Worm (Caenorhabditis elegans): Measurements from ENCODE around the gene T26H5.4.

Gene T26H5.4

DNA sequence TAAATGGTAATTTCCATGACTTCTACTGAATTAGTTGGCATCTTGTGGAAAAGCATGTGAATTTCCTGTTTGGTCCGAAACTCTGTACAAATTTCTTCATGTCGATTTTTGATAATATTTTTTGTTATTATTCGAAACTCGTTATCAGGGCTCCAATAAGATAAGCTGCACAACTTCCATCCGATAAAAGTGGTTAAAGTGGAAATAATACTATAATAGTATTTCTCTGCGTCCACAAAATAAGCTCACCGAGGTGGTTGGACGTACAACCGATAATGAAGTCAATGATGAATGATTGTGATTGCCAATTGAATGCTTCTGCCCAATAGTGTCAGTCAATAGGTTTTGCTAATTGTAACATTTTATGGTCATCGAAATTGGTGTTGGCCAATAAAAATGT is at the start of gene T26H5.4:
T26H5.4 (minus strand) TSS at position 294 of the 400 bp plus-strand sequence.
- TF ChIP-seq dao-5 (tag; optimal IDR thresholded peaks at IDR 0.05), result no peak

- TF ChIP-seq W03F9.2 (tag; optimal IDR thresholded peaks at IDR 0.05) (no peak), dao-5 (tag; optimal IDR thresholded peaks at IDR 0.05) (no peak), him-1 (tag; optimal IDR thresholded peaks at IDR 0.05) (no peak)
Measured at ce11 chrV:15497731-15498130, 49.2 kb upstream of the T26H5.4 start.

ce11 chrV:15495169-15495568 is 46.7 kb upstream of the T26H5.4 start, which contains the start of gene srh-219:
srh-219 (plus strand) TSS chrV:15495469.
- TF ChIP-seq dao-5 (tag; optimal IDR thresholded peaks at IDR 0.05) (no peak), him-1 (tag; optimal IDR thresholded peaks at IDR 0.05) (no peak), W03F9.2 (tag; optimal IDR thresholded peaks at IDR 0.05) (no peak)

ce11 chrV:15493680-15494079 is 45.2 kb upstream of the T26H5.4 start, which contains the start of gene srh-218:
srh-218 (plus strand) TSS chrV:15493980.
- TF ChIP-seq him-1 (tag; optimal IDR thresholded peaks at IDR 0.05) (no peak), W03F9.2 (tag; optimal IDR thresholded peaks at IDR 0.05) (no peak), dao-5 (tag; optimal IDR thresholded peaks at IDR 0.05) (no peak)

DNA sequence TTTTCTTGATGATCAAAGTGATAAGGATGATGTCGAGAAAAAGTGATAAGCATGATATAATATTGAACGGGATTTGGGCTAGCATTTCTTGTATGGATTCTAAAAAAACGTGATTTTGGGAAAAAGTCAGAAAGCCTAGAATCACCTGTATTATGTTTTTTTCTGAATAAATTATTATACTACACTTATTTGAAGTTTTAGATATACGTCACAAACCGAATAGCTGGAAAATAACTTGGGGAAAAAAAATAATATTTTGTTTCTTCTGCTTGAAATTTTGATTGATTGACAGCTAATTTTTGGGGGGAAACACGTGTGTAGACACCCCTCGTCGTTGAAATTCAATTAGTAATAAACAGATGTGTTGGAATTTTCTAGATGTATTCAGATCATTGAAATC is 44.0 kb upstream of the T26H5.4 start, which contains the start of gene str-264:
str-264 (minus strand) TSS at position 101 of the 400 bp plus-strand sequence.
- TF ChIP-seq dao-5 (tag; optimal IDR thresholded peaks at IDR 0.05), result no peak
- TF ChIP-seq W03F9.2 (tag; optimal IDR thresholded peaks at IDR 0.05), result no peak
- TF ChIP-seq him-1 (tag; optimal IDR thresholded peaks at IDR 0.05), result no peak

DNA sequence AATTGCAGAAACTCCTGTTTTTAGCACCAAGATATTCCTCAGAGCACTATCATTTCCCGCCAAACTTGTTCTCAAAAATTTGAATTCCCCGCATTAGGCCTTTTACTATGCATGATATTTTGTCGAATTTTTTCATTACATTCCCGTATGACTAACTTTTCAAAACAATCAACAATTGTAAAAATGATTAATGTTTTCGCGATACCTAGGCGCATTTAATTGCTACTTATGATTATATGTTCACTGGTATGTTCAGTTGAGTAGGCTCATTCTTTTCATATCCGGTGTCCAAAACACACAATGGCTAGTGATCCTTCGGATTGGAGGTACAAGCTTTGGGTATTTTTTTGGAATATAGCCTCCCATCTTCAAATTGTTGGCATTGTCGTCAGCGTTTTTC is 39.3 kb upstream of the T26H5.4 start, which contains the start of gene srw-21:
srw-21 (plus strand) TSS at position 301 of the 400 bp plus-strand sequence.
- no peak for TF ChIP-seq him-1 (tag; optimal IDR thresholded peaks at IDR 0.05)
- TF ChIP-seq W03F9.2 (tag; optimal IDR thresholded peaks at IDR 0.05), result no peak
- no peak for TF ChIP-seq dao-5 (tag; optimal IDR thresholded peaks at IDR 0.05)

DNA sequence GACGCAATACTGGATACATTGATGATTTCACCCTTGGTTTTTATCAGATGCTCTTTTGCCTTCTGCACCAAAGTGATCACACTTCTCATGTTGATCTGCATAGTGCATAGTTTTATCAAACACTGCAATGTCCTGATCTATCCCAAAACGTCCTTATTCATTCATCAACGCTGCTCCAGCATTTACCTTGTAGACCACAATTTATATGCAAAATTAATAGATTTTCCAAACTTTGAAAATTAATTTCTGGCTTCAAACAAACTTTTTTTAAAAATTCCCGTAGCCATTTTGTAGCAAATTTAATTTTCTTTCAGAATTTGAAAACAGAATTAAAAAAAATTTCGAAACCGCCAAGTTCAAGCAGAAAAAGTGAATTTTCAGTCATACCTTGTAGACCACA is 36.0 kb upstream of the T26H5.4 start, which contains the start of gene C06B8.3:
C06B8.3 (minus strand) TSS at position 101 of the 400 bp plus-strand sequence.
- no peak for TF ChIP-seq dao-5 (tag; optimal IDR thresholded peaks at IDR 0.05)
- no peak for TF ChIP-seq him-1 (tag; optimal IDR thresholded peaks at IDR 0.05)
- no peak for TF ChIP-seq W03F9.2 (tag; optimal IDR thresholded peaks at IDR 0.05)

DNA sequence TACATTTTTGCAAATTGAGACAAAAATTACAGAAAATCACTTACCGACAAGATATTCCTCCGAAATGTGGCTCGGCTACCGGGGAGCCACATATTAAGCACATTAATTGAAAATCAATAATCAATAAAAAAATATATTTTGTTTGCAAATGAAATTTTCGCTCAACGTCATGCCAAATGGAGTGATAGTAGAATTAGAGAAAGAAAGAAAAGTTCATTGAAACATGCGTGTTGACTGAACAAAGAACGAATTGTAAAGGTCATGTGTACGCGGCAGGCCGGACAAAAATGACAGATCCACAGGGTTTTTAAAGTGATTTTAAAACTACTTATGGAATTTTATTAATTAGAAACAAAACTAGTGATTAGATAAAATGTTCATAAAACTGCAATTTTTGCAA is 35.1 kb upstream of the T26H5.4 start:
- TF ChIP-seq him-1 (tag; optimal IDR thresholded peaks at IDR 0.05) (no peak), dao-5 (tag; optimal IDR thresholded peaks at IDR 0.05) (no peak), W03F9.2 (tag; optimal IDR thresholded peaks at IDR 0.05) (no peak)

DNA sequence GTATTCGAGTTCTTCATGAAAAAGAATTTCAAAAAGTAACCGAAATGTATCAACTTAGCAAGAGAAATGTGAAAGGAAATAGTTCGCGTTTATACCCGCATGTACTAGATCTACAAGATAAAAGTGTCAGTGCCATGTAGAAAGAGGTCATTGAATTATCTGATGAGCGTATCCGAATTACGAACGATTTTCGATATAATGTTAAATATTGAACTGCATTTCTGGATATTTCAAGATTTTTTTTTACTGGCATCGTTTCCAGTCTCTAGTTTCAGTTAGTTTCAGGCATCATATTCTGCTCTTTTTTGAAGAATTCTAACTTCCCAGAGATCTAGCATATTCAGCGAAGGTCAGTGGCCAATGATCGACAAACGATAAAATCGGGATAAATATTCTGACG is 32.9 kb upstream of the T26H5.4 start, which contains the start of gene nhr-150:
nhr-150 (minus strand) TSS at position 92 of the 400 bp plus-strand sequence.
- TF ChIP-seq him-1 (tag; optimal IDR thresholded peaks at IDR 0.05) (no peak), W03F9.2 (tag; optimal IDR thresholded peaks at IDR 0.05) (no peak), dao-5 (tag; optimal IDR thresholded peaks at IDR 0.05) (no peak)

DNA sequence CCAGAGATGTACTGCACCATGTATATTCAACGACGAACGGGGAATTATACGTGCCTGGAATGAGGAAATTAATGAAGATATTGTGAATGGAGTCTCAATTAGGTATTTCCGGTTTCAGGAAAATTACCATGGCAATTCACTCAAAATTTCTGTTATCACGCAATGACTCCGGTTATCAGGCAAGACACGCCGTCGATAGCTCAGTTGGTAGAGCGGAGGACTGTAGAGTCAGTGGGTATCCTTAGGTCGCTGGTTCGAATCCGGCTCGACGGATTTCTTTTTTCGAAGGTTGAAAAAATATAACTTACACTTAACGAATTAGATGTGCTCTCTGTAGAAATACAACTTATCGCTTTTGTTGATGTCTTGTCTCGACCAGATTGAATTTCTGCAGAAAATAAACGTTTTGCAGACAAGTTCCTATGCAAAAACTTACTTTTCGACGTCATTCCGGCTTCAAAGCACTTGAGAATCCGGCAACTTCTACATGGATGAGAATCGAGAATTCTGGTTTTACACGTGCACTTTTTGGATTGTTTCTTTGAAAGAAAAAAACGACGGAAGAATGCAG is 32.1 kb upstream of the T26H5.4 start:
- TF ChIP-seq W03F9.2 (tag; optimal IDR thresholded peaks at IDR 0.05) (no peak), dao-5 (tag; optimal IDR thresholded peaks at IDR 0.05) (no peak)

DNA sequence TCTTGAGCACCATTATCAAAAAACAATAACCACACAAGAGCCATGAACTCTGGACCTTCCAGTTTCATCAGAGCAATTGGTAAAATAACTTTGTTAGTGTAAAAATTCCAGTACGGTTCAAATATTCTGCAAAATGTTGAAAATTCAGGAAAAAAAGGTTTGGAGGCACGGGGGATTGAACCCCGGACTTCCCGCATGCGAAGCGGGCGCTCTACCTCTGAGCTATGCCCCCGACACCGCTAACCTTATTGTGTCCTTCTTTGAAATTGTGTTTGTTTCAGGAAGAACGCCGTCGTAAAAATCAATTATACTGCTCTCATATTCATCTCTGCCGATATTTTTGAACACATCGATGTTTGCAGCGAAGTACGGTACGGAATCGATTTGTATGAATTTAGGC is 31.3 kb upstream of the T26H5.4 start:
- no peak for TF ChIP-seq W03F9.2 (tag; optimal IDR thresholded peaks at IDR 0.05)
- no peak for TF ChIP-seq him-1 (tag; optimal IDR thresholded peaks at IDR 0.05)
- no peak for TF ChIP-seq dao-5 (tag; optimal IDR thresholded peaks at IDR 0.05)

DNA sequence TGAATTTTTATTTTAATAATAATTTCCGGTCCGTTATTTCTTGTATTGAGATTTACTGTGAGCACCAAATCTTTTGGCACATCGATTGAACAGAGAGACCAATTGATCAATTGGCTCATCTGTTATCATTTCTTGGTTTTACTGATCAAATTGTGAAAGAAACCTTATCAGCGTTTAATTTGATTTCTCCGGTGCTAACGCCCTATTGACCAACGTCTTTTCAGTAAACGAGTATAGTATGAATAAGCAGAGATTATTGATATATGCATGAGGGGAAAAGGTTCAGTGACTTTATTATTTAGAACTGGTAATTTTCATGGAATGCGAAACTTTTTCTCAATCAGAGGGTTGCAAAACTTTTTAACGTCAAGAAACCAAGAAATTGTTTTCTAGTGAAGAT is 30.6 kb upstream of the T26H5.4 start:
- TF ChIP-seq him-1 (tag; optimal IDR thresholded peaks at IDR 0.05) (no peak), W03F9.2 (tag; optimal IDR thresholded peaks at IDR 0.05) (no peak), dao-5 (tag; optimal IDR thresholded peaks at IDR 0.05) (no peak)

ce11 chrV:15478597-15478996 is 30.1 kb upstream of the T26H5.4 start, which contains the start of gene C06B8.2:
C06B8.2 (minus strand) TSS chrV:15478749.
- no peak for TF ChIP-seq him-1 (tag; optimal IDR thresholded peaks at IDR 0.05)
- TF ChIP-seq dao-5 (tag; optimal IDR thresholded peaks at IDR 0.05), result no peak
- TF ChIP-seq W03F9.2 (tag; optimal IDR thresholded peaks at IDR 0.05), result no peak

DNA sequence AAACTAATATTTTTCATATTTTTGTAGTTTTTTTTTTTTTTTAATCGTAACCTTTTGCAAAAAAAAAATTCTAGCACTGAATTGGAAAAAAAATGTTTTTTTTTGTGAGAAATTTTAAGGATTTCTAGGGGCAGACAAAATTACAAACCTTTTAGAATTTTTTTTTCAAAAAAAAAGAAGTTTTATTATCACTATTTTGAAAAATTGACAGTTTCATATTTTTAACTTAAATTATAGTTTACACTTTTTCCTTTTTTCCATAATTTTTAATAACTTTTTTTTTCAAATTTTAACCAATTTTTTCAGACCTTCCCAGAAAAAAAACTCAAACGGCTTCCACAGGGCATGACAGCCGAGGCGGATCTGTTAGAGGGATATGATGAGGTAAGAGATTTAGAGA is 22.5 kb upstream of the T26H5.4 start, which contains the start of gene dpf-1:
dpf-1 (plus strand) TSS at position 301 of the 400 bp plus-strand sequence.
- TF ChIP-seq him-1 (tag; optimal IDR thresholded peaks at IDR 0.05), result no peak
- TF ChIP-seq W03F9.2 (tag; optimal IDR thresholded peaks at IDR 0.05), result no peak
- TF ChIP-seq dao-5 (tag; optimal IDR thresholded peaks at IDR 0.05), result no peak

DNA sequence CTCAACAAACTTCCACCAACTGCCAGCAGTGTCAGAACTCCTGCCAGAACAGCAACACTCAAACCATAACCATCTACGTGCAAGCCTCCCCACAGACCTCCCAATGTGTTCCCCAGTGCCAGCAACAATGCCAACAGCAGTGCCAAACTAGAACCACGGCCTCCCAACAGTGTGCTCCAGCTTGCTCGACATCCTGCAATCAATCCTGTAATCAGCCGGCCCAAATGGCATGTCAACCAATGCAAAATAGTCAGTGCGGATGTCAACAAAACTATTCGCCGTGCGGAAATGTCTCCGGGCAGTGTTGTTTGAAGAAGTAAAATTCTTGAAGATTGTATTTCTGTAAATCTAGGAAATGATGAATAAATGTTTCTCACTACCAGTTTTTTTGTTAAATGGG is 18.2 kb upstream of the T26H5.4 start:
- TF ChIP-seq dao-5 (tag; optimal IDR thresholded peaks at IDR 0.05), result no peak
- no peak for TF ChIP-seq W03F9.2 (tag; optimal IDR thresholded peaks at IDR 0.05)
- no peak for TF ChIP-seq him-1 (tag; optimal IDR thresholded peaks at IDR 0.05)
